Fruit fly (Drosophila melanogaster) whole organism, embryonic: ENCODE data around the gene CG32425.

Source experiments
- Atf-2 ChIP-seq: fragments of 200-800 bp; sonication (Bioruptor generic); optimal IDR thresholded peaks from 2 replicates; lab custom pipeline; 2016; ENCODE audit warnings: missing biosample characterization, missing genetic modification characterization
- Blimp-1 ChIP-seq: fragments of 200-800 bp; sonication (Bioruptor generic); optimal IDR thresholded peaks from 3 replicates; lab custom pipeline; 2018; ENCODE audit warnings: missing biosample characterization, missing genetic modification characterization, mild to moderate bottlenecking, moderate library complexity, missing genetic modification reagents
- Bteb2 ChIP-seq: fragments of 200-800 bp; sonication (Bioruptor generic); optimal IDR thresholded peaks from 2 replicates; lab custom pipeline; 2016; ENCODE audit warnings: missing biosample characterization, missing genetic modification characterization
- CG10274 ChIP-seq: fragments of 200-800 bp; sonication (Bioruptor generic); optimal IDR thresholded peaks from 3 replicates; lab custom pipeline; 2017; ENCODE audit warnings: missing biosample characterization, mild to moderate bottlenecking, missing genetic modification characterization
- CG14050 ChIP-seq: fragments of 200-800 bp; sonication (Bioruptor generic); IDR thresholded peaks from 3 replicates; pipeline ENCODE4 v1.3.6; 2022; ENCODE audit warnings: missing biosample characterization, missing genetic modification characterization
- CG15269 ChIP-seq: fragments of 200-800 bp; sonication (Bioruptor generic); optimal IDR thresholded peaks from 2 replicates; lab custom pipeline; 2018; ENCODE audit warnings: missing biosample characterization, mild to moderate bottlenecking, missing genetic modification characterization, moderate library complexity
- CG17912 ChIP-seq: fragments of 200-800 bp; sonication (Bioruptor generic); optimal IDR thresholded peaks from 2 replicates; lab custom pipeline; 2018; ENCODE audit warnings: missing biosample characterization, mild to moderate bottlenecking, missing genetic modification characterization
- CG2875 ChIP-seq: fragments of 200-800 bp; sonication (Bioruptor generic); optimal IDR thresholded peaks from 2 replicates; lab custom pipeline; 2017; ENCODE audit warnings: missing biosample characterization, mild to moderate bottlenecking, missing genetic modification characterization, missing genetic modification reagents
- CG30403 ChIP-seq: fragments of 200-800 bp; sonication (Bioruptor generic); optimal IDR thresholded peaks from 3 replicates; lab custom pipeline; 2016; ENCODE audit warnings: missing biosample characterization, missing genetic modification characterization
- CG3065 ChIP-seq: fragments of 200-800 bp; sonication (Bioruptor generic); optimal IDR thresholded peaks from 2 replicates; lab custom pipeline; 2016; ENCODE audit warnings: missing biosample characterization, missing genetic modification characterization
- CG34422 ChIP-seq: fragments of 200-800 bp; sonication (Bioruptor generic); IDR thresholded peaks from 3 replicates; pipeline ENCODE4 v1.3.6; 2022; ENCODE audit warnings: missing biosample characterization, missing genetic modification characterization
- CG3995 ChIP-seq: fragments of 200-800 bp; sonication (Bioruptor generic); optimal IDR thresholded peaks from 3 replicates; lab custom pipeline; 2016; ENCODE audit warnings: missing biosample characterization, missing genetic modification characterization
- CG42726 ChIP-seq: fragments of 200-800 bp; sonication (Bioruptor generic); IDR thresholded peaks from 2 replicates; pipeline ENCODE4 v1.3.6; 2022; ENCODE audit warnings: missing biosample characterization, missing genetic modification characterization; ENCODE audit not compliant: partially characterized antibody
- CG43689 ChIP-seq: fragments of 200-800 bp; sonication (Bioruptor generic); IDR thresholded peaks from 2 replicates; pipeline ENCODE4 v1.3.6; 2022; ENCODE audit warnings: missing biosample characterization, missing genetic modification characterization
- CG7556 ChIP-seq: fragments of 200-800 bp; sonication (Bioruptor generic); optimal IDR thresholded peaks from 2 replicates; lab custom pipeline; 2017; ENCODE audit warnings: missing biosample characterization, mild to moderate bottlenecking, missing genetic modification characterization
- CG7745 ChIP-seq: fragments of 200-800 bp; sonication (Bioruptor generic); optimal IDR thresholded peaks from 2 replicates; lab custom pipeline; 2018; ENCODE audit warnings: missing biosample characterization, mild to moderate bottlenecking, missing genetic modification characterization, moderate library complexity
- CG7839 ChIP-seq: fragments of 200-800 bp; sonication (Bioruptor generic); optimal IDR thresholded peaks from 3 replicates; lab custom pipeline; 2018; ENCODE audit warnings: missing biosample characterization, mild to moderate bottlenecking, missing genetic modification characterization, moderate library complexity
- Dbx ChIP-seq: fragments of 200-800 bp; sonication (Bioruptor generic); IDR thresholded peaks from 3 replicates; pipeline ENCODE4 v1.3.6; 2022; ENCODE audit warnings: missing biosample characterization, missing genetic modification characterization
- Dip3 ChIP-seq: fragments of 200-800 bp; sonication (Bioruptor generic); optimal IDR thresholded peaks from 3 replicates; lab custom pipeline; 2016; ENCODE audit warnings: missing biosample characterization, missing genetic modification characterization
- HLH4C ChIP-seq: fragments of 200-800 bp; sonication (Bioruptor generic); IDR thresholded peaks from 3 replicates; pipeline ENCODE4 v1.3.6; 2022; ENCODE audit warnings: missing biosample characterization, missing genetic modification characterization; ENCODE audit not compliant: partially characterized antibody
- Hey ChIP-seq: fragments of 200-800 bp; sonication (Bioruptor generic); optimal IDR thresholded peaks from 3 replicates; lab custom pipeline; 2018; ENCODE audit warnings: missing biosample characterization, mild to moderate bottlenecking, missing genetic modification characterization
- Lim3 ChIP-seq: fragments of 200-800 bp; sonication (Bioruptor generic); IDR thresholded peaks from 2 replicates; pipeline ENCODE4 v1.3.6; 2022; ENCODE audit warnings: missing biosample characterization, missing genetic modification characterization
- Lpt ChIP-seq: fragments of >200 bp; optimal IDR thresholded peaks from 2 replicates; lab custom pipeline; 2018; ENCODE audit warnings: missing biosample characterization, missing genetic modification characterization
- Nf-YC ChIP-seq: fragments of 200-800 bp; optimal IDR thresholded peaks from 3 replicates; lab custom pipeline; 2019; ENCODE audit warnings: missing biosample characterization, mild to moderate bottlenecking, missing genetic modification characterization, moderate library complexity
- Sry-δ ChIP-seq: fragments of 200-800 bp; sonication (Bioruptor generic); optimal IDR thresholded peaks from 2 replicates; lab custom pipeline; 2016; ENCODE audit warnings: missing biosample characterization, missing genetic modification characterization
- Tbp ChIP-seq: fragments of >200 bp; optimal IDR thresholded peaks from 2 replicates; lab custom pipeline; 2018; ENCODE audit warnings: missing biosample characterization, missing genetic modification characterization
- aop ChIP-seq: fragments of 200-800 bp; sonication (Bioruptor generic); IDR thresholded peaks from 2 replicates; pipeline ENCODE4 v1.3.6; 2022; ENCODE audit warnings: missing biosample characterization, missing genetic modification characterization
- ap ChIP-seq: fragments of 200-800 bp; sonication (Bioruptor generic); IDR thresholded peaks from 2 replicates; pipeline ENCODE4 v1.3.6; 2022; ENCODE audit warnings: missing biosample characterization, missing genetic modification characterization
- bowl ChIP-seq: fragments of 200-800 bp; sonication (Bioruptor generic); IDR thresholded peaks from 2 replicates; pipeline ENCODE4 v1.3.6; 2022; ENCODE audit warnings: missing biosample characterization, missing genetic modification characterization
- cg ChIP-seq: fragments of 200-800 bp; sonication (Bioruptor generic); optimal IDR thresholded peaks from 3 replicates; lab custom pipeline; 2019; ENCODE audit warnings: missing biosample characterization, mild to moderate bottlenecking, missing genetic modification characterization, moderate library complexity
- crp ChIP-seq, 2 experiments: fragments of 200-800 bp; sonication (Bioruptor generic); optimal IDR thresholded peaks; 2 replicates in 1 of 2; 3 replicates in 1 of 2; lab custom pipeline; 2017; ENCODE audit warnings: missing biosample characterization in 2 of 2, missing genetic modification characterization in 2 of 2, mild to moderate bottlenecking in 1 of 2, moderate library complexity in 1 of 2
- dati ChIP-seq: fragments of 200-800 bp; sonication (Bioruptor generic); IDR thresholded peaks from 2 replicates; pipeline ENCODE4 v1.3.6; 2022; ENCODE audit warnings: missing biosample characterization, missing genetic modification characterization
- dmrt11E ChIP-seq: fragments of 200-800 bp; sonication (Bioruptor generic); optimal IDR thresholded peaks from 3 replicates; lab custom pipeline; 2018; ENCODE audit warnings: missing biosample characterization, mild to moderate bottlenecking, missing genetic modification characterization, moderate library complexity
- fd96Cb ChIP-seq: fragments of 200-800 bp; sonication (Bioruptor generic); optimal IDR thresholded peaks from 2 replicates; lab custom pipeline; 2018; ENCODE audit warnings: missing biosample characterization, mild to moderate bottlenecking, missing genetic modification characterization, moderate library complexity
- gfzf ChIP-seq: fragments of 200-800 bp; sonication (Bioruptor generic); optimal IDR thresholded peaks from 2 replicates; lab custom pipeline; 2016; ENCODE audit warnings: missing biosample characterization, mild to moderate bottlenecking, missing genetic modification characterization, moderate library complexity
- grn ChIP-seq: fragments of 200-800 bp; sonication (Bioruptor generic); optimal IDR thresholded peaks from 3 replicates; lab custom pipeline; 2017; ENCODE audit warnings: missing biosample characterization, missing genetic modification characterization
- hb ChIP-seq: fragments of 200-800 bp; sonication (Bioruptor generic); IDR thresholded peaks from 3 replicates; pipeline ENCODE4 v1.3.6; 2022; ENCODE audit warnings: missing biosample characterization, missing genetic modification characterization; ENCODE audit not compliant: partially characterized antibody
- lov ChIP-seq, 2 experiments: fragments of 200-800 bp in 1 of 2; fragments of >200 bp in 1 of 2; sonication (Bioruptor generic) in 1 of 2; IDR thresholded peaks in 1 of 2; optimal IDR thresholded peaks in 1 of 2; 2 replicates in 1 of 2; 3 replicates in 1 of 2; pipeline versions ENCODE4 v1.3.6 to Lab custom; 2017 to 2022; ENCODE audit warnings: missing biosample characterization in 1 of 2, missing genetic modification characterization in 1 of 2
- maf-S ChIP-seq: fragments of 200-800 bp; sonication (Bioruptor generic); optimal IDR thresholded peaks from 2 replicates; lab custom pipeline; 2016; ENCODE audit warnings: missing biosample characterization, missing genetic modification characterization
- pfk ChIP-seq: fragments of 200-800 bp; sonication (Bioruptor generic); optimal IDR thresholded peaks from 2 replicates; lab custom pipeline; 2018; ENCODE audit warnings: missing biosample characterization, mild to moderate bottlenecking, missing genetic modification characterization, moderate library complexity
- pita ChIP-seq: fragments of 200-800 bp; sonication (Bioruptor generic); optimal IDR thresholded peaks from 2 replicates; lab custom pipeline; 2017; ENCODE audit warnings: missing biosample characterization, mild to moderate bottlenecking, missing genetic modification characterization
- pum ChIP-seq: fragments of 200-800 bp; sonication (Bioruptor generic); optimal IDR thresholded peaks from 2 replicates; lab custom pipeline; 2016; ENCODE audit warnings: missing biosample characterization, missing genetic modification characterization
- repo ChIP-seq: fragments of 200-800 bp; sonication (Bioruptor generic); optimal IDR thresholded peaks from 2 replicates; lab custom pipeline; 2016; ENCODE audit warnings: missing biosample characterization, missing genetic modification characterization
- sima ChIP-seq: fragments of 200-800 bp; sonication (Bioruptor generic); optimal IDR thresholded peaks from 2 replicates; lab custom pipeline; 2016; ENCODE audit warnings: missing biosample characterization, missing genetic modification characterization
- tio ChIP-seq: fragments of 200-800 bp; sonication (Bioruptor generic); optimal IDR thresholded peaks from 2 replicates; lab custom pipeline; 2017; ENCODE audit warnings: missing biosample characterization, missing genetic modification characterization, inconsistent platforms
- tll ChIP-seq, 2 experiments: fragments of 200-800 bp in 1 of 2; fragments of >200 bp in 1 of 2; sonication (Bioruptor generic) in 1 of 2; optimal IDR thresholded peaks; 2 replicates each; lab custom pipeline; 2017 to 2019; ENCODE audit warnings: missing biosample characterization in 2 of 2, missing genetic modification characterization in 2 of 2, mild to moderate bottlenecking in 1 of 2, moderate library complexity in 1 of 2
- zen2 ChIP-seq: fragments of 200-800 bp; sonication (Bioruptor generic); IDR thresholded peaks from 3 replicates; pipeline ENCODE4 v1.3.6; 2022; ENCODE audit warnings: missing biosample characterization, missing genetic modification characterization; ENCODE audit not compliant: partially characterized antibody
- zfh2 ChIP-seq: fragments of 200-800 bp; sonication (Bioruptor generic); optimal IDR thresholded peaks from 2 replicates; lab custom pipeline; 2016; ENCODE audit warnings: missing biosample characterization, missing genetic modification characterization

Gene CG32425

dm6 chr3L:20493417-20494261 lies 3.5 kb upstream of the CG32425 start (continued):
- TF ChIP-seq Hey (no peak), CG17912 (GFP tag; lab: Kevin White, UChicago) (no peak), fd96Cb (tag; lab: Kevin White, UChicago) (peak; percentile 73), dati (GFP tag; lab: Robert Waterston, UW) (no peak), CG2875 (GFP tag; lab: Kevin White, UChicago) (no peak), ap (GFP tag; lab: Robert Waterston, UW) (peak; percentile 56), CG7745 (tag; lab: Kevin White, UChicago) (no peak), zfh2 (GFP tag; lab: Kevin White, UChicago) (peak; percentile 39), pfk (GFP tag; lab: Kevin White, UChicago) (peak; percentile 11), crp (GFP tag; optimal IDR thresholded peaks at IDR 0.05; lab: Kevin White, UChicago) (peak in 1 of 2 experiments; percentile 61), zen2 (no peak), Dbx (peak; percentile 83), CG3065 (GFP tag; lab: Kevin White, UChicago) (no peak), Atf-2 (GFP tag; lab: Kevin White, UChicago) (peak; percentile 14), Tbp (no peak), aop (GFP tag; lab: Robert Waterston, UW) (no peak), CG7556 (GFP tag; lab: Kevin White, UChicago) (peak; percentile 82), CG30403 (GFP tag; lab: Kevin White, UChicago) (peak; percentile 84), Lpt (GFP tag; lab: Kevin White, UChicago) (no peak), repo (GFP tag; lab: Kevin White, UChicago) (no peak), Dip3 (GFP tag; lab: Kevin White, UChicago) (peak; percentile 67), CG42726 (GFP tag; lab: Robert Waterston, UW) (no peak), sima (GFP tag; lab: Kevin White, UChicago) (no peak), grn (no peak), CG43689 (peak; percentile 59), hb (GFP tag; lab: Robert Waterston, UW) (no peak), lov (optimal IDR thresholded peaks at IDR 0.05; lab: Kevin White, UChicago) (no peak), lov (GFP tag; IDR thresholded peaks at IDR 0.05; lab: Robert Waterston, UW) (no peak; the same call in 2 of the 3 replicates), Sry-δ (GFP tag; lab: Kevin White, UChicago) (no peak), maf-S (GFP tag; lab: Kevin White, UChicago) (peak; percentile 30), CG15269 (tag; lab: Kevin White, UChicago) (peak; percentile 81), Nf-YC (tag; lab: Kevin White, UChicago) (peak; percentile 35), CG34422 (GFP tag; lab: Robert Waterston, UW) (peak; percentile 85; the same call in 2 of the 3 replicates), tll (GFP tag; optimal IDR thresholded peaks at IDR 0.05; lab: Kevin White, UChicago) (no peak), pita (GFP tag; lab: Kevin White, UChicago) (no peak), Blimp-1 (peak; percentile 42), cg (GFP tag; lab: Kevin White, UChicago) (peak; percentile 29), CG3995 (GFP tag; lab: Kevin White, UChicago) (peak; percentile 38), Bteb2 (peak; percentile 60), CG10274 (GFP tag; lab: Kevin White, UChicago) (peak; percentile 43), dmrt11E (tag; lab: Kevin White, UChicago) (no peak), tio (peak; percentile 53), HLH4C (no peak), CG14050 (GFP tag; lab: Robert Waterston, UW) (peak; percentile 67), bowl (GFP tag; lab: Robert Waterston, UW) (no peak), Lim3 (GFP tag; lab: Robert Waterston, UW) (no peak; the same call in 1 of the 2 replicates), CG7839 (tag; lab: Kevin White, UChicago) (peak; percentile 86), gfzf (no peak), pum (GFP tag; lab: Kevin White, UChicago) (no peak)
